Worm (Caenorhabditis elegans): Measurements from ENCODE around the gene inft-2.

inft-2 gene

DNA sequence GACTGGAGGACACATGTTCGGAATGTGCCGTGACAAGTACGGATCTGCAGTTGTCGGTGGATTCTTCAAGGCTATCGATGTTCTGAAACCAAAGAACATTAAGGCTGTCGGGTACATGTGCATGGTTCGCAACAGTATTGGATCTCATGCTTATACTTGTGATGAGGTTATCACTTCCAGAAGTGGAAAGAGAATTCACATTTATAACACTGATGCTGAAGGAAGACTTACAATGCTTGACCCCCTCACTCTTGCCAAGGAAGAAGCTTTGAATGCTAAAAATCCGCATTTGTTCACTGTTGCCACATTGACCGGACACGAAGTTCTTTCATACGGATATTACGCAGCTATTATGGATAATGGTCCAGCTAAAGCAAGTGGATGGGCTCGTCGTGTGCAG, 42.9 kb downstream of the inft-2 start:
- no peak for TF ChIP-seq elt-2 (tag; optimal IDR thresholded peaks at IDR 0.05)
- TF ChIP-seq elt-3 (tag; optimal IDR thresholded peaks at IDR 0.05): no peak
- TF ChIP-seq nhr-12 (tag; optimal IDR thresholded peaks at IDR 0.05): no peak
- no peak for TF ChIP-seq lin-13 (GFP tag; optimal IDR thresholded peaks at IDR 0.05)
- no peak for TF ChIP-seq aha-1 (tag; optimal IDR thresholded peaks at IDR 0.05)
- no peak for TF ChIP-seq sptf-1 (tag; optimal IDR thresholded peaks at IDR 0.05)

DNA sequence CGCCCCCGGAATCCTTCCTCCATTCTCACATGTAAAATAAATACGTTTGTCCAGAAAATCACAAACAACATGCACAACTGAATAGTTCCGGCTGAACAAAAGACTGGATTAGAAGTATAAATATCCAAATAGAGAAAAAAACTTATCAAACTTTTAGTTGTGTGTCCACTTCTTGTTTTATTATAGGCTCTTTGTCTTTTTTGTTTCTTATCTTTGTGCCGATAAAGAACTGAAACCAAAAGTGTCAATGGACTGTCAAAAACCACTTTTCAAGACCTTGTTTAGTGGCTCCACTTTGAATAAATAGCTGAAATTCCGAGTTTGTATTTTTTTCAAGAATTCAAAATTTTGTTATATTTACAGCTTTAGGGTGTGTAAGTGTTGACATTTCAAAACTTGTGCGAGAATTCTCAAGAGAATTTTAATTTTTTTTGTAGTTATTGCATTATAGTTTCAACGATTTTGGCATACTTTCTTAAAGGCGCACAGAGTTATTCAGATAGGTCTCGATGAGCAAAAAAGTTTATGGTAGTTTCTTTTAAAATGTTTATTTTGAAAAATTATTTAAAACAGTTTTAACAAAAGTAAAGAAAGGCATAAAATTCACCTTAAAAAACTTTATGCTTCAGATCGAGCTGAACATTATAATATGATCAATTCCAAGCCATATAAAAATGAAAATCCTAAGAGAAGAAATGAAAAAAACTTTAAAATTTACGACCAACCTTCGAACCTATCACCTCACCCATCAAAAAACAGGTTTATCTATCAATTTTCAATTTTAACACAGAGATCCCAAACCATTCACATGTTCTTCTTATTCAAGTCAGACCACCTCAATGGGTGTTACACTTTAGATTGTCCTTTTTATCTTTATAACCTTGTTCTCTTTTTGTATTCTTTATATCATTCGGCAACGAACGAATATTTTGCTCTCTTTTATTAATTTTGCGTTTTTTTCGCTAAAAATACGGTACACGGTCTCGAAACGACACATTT, 44.3 kb downstream of the inft-2 start:
- TF ChIP-seq lin-35 (GFP tag; optimal IDR thresholded peaks at IDR 0.05) (peak in 1 of 2 experiments; percentile 12), efl-1 (optimal IDR thresholded peaks at IDR 0.05) (no peak), efl-1 (GFP tag; optimal IDR thresholded peaks at IDR 0.05 in 1 of 2) (peak in 1 of 2 experiments; percentile 34), blmp-1 (tag; optimal IDR thresholded peaks at IDR 0.05) (peak; percentile 24), grh-1 (GFP tag; IDR thresholded peaks at IDR 0.05) (0 out of 2 replicates have a peak, but pooled peaks have one; percentile 25), sptf-1 (tag; optimal IDR thresholded peaks at IDR 0.05) (no peak), lin-39 (tag; optimal IDR thresholded peaks at IDR 0.05) (no peak), zag-1 (tag; optimal IDR thresholded peaks at IDR 0.05) (no peak), nhr-85 (tag) (peak; percentile 60), lin-14 (GFP tag; optimal IDR thresholded peaks at IDR 0.05) (peak; percentile 31), elt-2 (tag; optimal IDR thresholded peaks at IDR 0.05) (peak; percentile 58), pax-3 (tag; optimal IDR thresholded peaks at IDR 0.05) (peak; percentile 8), skn-1 (tag; optimal IDR thresholded peaks at IDR 0.05) (no peak), snpc-4 (tag; optimal IDR thresholded peaks at IDR 0.05) (no peak), egl-27 (tag; optimal IDR thresholded peaks at IDR 0.05) (no peak), hlh-4 (tag; optimal IDR thresholded peaks at IDR 0.05) (no peak), aly-2 (tag; optimal IDR thresholded peaks at IDR 0.05) (peak; percentile 51), dsc-1 (tag; optimal IDR thresholded peaks at IDR 0.05) (no peak), unc-62 (GFP tag; optimal IDR thresholded peaks at IDR 0.05) (no peak), egl-13 (tag; optimal IDR thresholded peaks at IDR 0.05) (no peak), elt-3 (tag; optimal IDR thresholded peaks at IDR 0.05) (peak in 2 of 6 experiments; percentile 30 to 43), pqm-1 (tag; optimal IDR thresholded peaks at IDR 0.05) (no peak)

DNA sequence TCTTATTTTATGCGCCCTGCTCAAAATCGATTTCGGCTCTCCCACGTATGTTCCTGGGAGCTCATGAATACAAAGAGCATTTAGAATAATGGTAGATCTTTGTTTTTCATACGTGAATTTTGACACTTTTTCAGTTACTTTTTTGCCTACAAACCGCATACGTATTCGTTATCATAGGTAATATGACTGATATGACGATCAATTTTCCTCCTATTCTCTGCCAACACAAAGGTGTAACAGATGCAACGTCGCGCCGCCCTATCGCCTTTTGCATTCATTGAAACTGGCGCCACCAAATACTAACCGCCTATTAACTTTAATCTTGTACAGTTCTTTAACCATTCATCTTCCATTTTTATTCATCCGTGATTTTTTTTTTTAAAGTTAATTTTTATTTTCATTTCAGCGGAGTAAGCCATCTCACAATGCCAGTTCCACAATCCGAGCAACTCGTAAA, 45.5 kb downstream of the inft-2 start, which contains the start of gene W07G4.5:
Gene W07G4.5 (plus strand): TSS at position 407 of the 457 bp plus-strand sequence.
- no peak for TF ChIP-seq pqm-1 (tag; optimal IDR thresholded peaks at IDR 0.05)
- no peak for TF ChIP-seq hlh-17 (GFP tag; optimal IDR thresholded peaks at IDR 0.05; ENCODE audit: borderline replicate concordance)
- no peak for TF ChIP-seq mef-2 (tag; optimal IDR thresholded peaks at IDR 0.05)
- TF ChIP-seq elt-2 (tag; optimal IDR thresholded peaks at IDR 0.05): peak; percentile 67
- peak; percentile 36 for TF ChIP-seq lin-14 (GFP tag; optimal IDR thresholded peaks at IDR 0.05)
- no peak for TF ChIP-seq unc-98 (GFP tag; IDR thresholded peaks at IDR 0.05)
- no peak for TF ChIP-seq dpl-1 (GFP tag; optimal IDR thresholded peaks at IDR 0.05)
- no peak for TF ChIP-seq lin-15B (tag; optimal IDR thresholded peaks at IDR 0.05)
- no peak for TF ChIP-seq unc-130 (tag; optimal IDR thresholded peaks at IDR 0.05)

DNA sequence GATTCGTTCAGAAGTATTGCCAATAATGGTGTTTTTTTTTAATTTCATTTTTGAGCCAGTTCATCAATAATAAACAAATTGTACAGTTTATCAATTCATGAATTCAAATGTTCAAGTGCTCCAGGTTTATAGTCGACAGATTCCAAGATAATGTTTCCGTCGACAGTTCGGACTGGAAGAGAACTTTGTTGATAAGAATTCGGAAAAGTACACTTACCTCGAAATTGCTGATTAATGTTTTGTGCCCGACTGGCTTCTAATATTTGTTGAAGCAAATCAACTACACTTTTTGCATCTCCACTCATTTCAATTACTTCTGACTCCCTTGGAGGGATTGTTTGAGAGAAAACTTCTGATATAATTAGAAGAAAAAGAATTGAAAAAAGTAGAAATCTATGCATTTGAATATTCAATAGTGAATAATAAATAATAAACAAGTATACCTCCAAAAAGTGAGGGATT, 47.1 kb downstream of the inft-2 start, which contains the start of gene W07G4.8:
Gene W07G4.8 (minus strand): TSS at position 412 of the 462 bp plus-strand sequence.
- TF ChIP-seq ceh-88 (GFP tag; IDR thresholded peaks at IDR 0.05): no peak
- TF ChIP-seq C04F5.9 (tag; optimal IDR thresholded peaks at IDR 0.05): no peak
- TF ChIP-seq mdl-1 (tag; optimal IDR thresholded peaks at IDR 0.05): no peak
- TF ChIP-seq C34B4.2 (tag; optimal IDR thresholded peaks at IDR 0.05): no peak
- TF ChIP-seq mep-1 (tag; optimal IDR thresholded peaks at IDR 0.05): no peak
- TF ChIP-seq fos-1 (tag; optimal IDR thresholded peaks at IDR 0.05): no peak
- TF ChIP-seq nhr-11 (tag; optimal IDR thresholded peaks at IDR 0.05): no peak
- peak; percentile 27 for TF ChIP-seq pax-3 (tag; optimal IDR thresholded peaks at IDR 0.05)
- no peak for TF ChIP-seq nhr-71 (tag; optimal IDR thresholded peaks at IDR 0.05)
- no peak for TF ChIP-seq nhr-12 (tag; optimal IDR thresholded peaks at IDR 0.05)
- no peak for TF ChIP-seq nhr-76 (tag; optimal IDR thresholded peaks at IDR 0.05)
- TF ChIP-seq lin-35 (GFP tag; optimal IDR thresholded peaks at IDR 0.05): peak in 1 of 2 experiments; percentile 25
- no peak for TF ChIP-seq lin-15B (tag; optimal IDR thresholded peaks at IDR 0.05)
- peak; percentile 10 for TF ChIP-seq elt-2 (tag; optimal IDR thresholded peaks at IDR 0.05)
- no peak for TF ChIP-seq nhr-84 (tag; optimal IDR thresholded peaks at IDR 0.05)
- TF ChIP-seq dpl-1 (GFP tag; optimal IDR thresholded peaks at IDR 0.05): no peak
- TF ChIP-seq ztf-11 (tag; optimal IDR thresholded peaks at IDR 0.05): no peak
- no peak for TF ChIP-seq egl-27 (tag; optimal IDR thresholded peaks at IDR 0.05)
- TF ChIP-seq ceh-8 (GFP tag; optimal IDR thresholded peaks at IDR 0.05): no peak
- TF ChIP-seq nhr-90 (tag; optimal IDR thresholded peaks at IDR 0.05; ENCODE audit: poor library complexity): no peak
- TF ChIP-seq grh-1 (GFP tag; IDR thresholded peaks at IDR 0.05): no peak

All from whole organism, L1 larva.